Worm (Caenorhabditis elegans) whole organism, late embryonic: Measurements from ENCODE around the gene col-144.
A peak's percentile ranks its signal among the peaks of the same experiment; 100 is the strongest.

Source experiments
- C08G9.2 ChIP-seq: sonication (generic microtip); optimal IDR thresholded peaks from 2 replicates; lab custom pipeline; 2016; ENCODE audit warnings: mild to moderate bottlenecking, missing genetic modification characterization, moderate library complexity, missing compliant biosample characterization
- F13H6.1 ChIP-seq: sonication (generic microtip); optimal IDR thresholded peaks from 2 replicates; lab custom pipeline; 2016; ENCODE audit warnings: missing genetic modification characterization, missing compliant biosample characterization
- K02D7.2 ChIP-seq: sonication (generic microtip); optimal IDR thresholded peaks from 2 replicates; lab custom pipeline; 2017; ENCODE audit warnings: mild to moderate bottlenecking, missing genetic modification characterization, missing compliant biosample characterization
- ahr-1 ChIP-seq: sonication (generic microtip); optimal IDR thresholded peaks from 2 replicates; lab custom pipeline; 2016; ENCODE audit warnings: missing genetic modification characterization, missing compliant biosample characterization
- ceh-14 ChIP-seq: sonication (generic microtip); optimal IDR thresholded peaks from 2 replicates; lab custom pipeline; 2016; ENCODE audit warnings: missing genotype, missing genetic modification characterization, missing compliant biosample characterization
- ceh-18 ChIP-seq: sonication (generic microtip); optimal IDR thresholded peaks from 2 replicates; lab custom pipeline; 2016; ENCODE audit warnings: missing genetic modification characterization, missing compliant biosample characterization
- ceh-2 ChIP-seq: sonication (generic microtip); optimal IDR thresholded peaks from 2 replicates; lab custom pipeline; 2016; ENCODE audit warnings: missing genotype, missing genetic modification characterization, missing compliant biosample characterization
- ceh-22 ChIP-seq: sonication (generic microtip); optimal IDR thresholded peaks from 2 replicates; lab custom pipeline; 2017; ENCODE audit warnings: missing biosample characterization, missing genetic modification characterization
- ceh-31 ChIP-seq: sonication (generic microtip); optimal IDR thresholded peaks from 2 replicates; lab custom pipeline; 2016; ENCODE audit warnings: missing genetic modification characterization, missing compliant biosample characterization
- ceh-34 ChIP-seq: sonication (generic microtip); optimal IDR thresholded peaks from 2 replicates; lab custom pipeline; 2016; ENCODE audit warnings: mild to moderate bottlenecking, missing genetic modification characterization, missing compliant biosample characterization
- ceh-45 ChIP-seq: fragments of 200-800 bp; sonication (Bioruptor generic); IDR thresholded peaks from 2 replicates; pipeline ENCODE4 v1.3.6; 2022; ENCODE audit warnings: missing genetic modification reagents, missing genetic modification characterization, missing compliant biosample characterization
- ceh-6 ChIP-seq: fragments of 200-800 bp; sonication (Bioruptor generic); optimal IDR thresholded peaks from 2 replicates; lab custom pipeline; 2018; ENCODE audit warnings: mild to moderate bottlenecking, missing genetic modification characterization, missing compliant biosample characterization
- ceh-9 ChIP-seq: sonication (generic microtip); optimal IDR thresholded peaks from 2 replicates; lab custom pipeline; 2016; ENCODE audit warnings: mild to moderate bottlenecking, missing genetic modification characterization, inconsistent platforms, missing compliant biosample characterization
- che-1 ChIP-seq: sonication (generic microtip); optimal IDR thresholded peaks from 2 replicates; lab custom pipeline; 2016; ENCODE audit warnings: mild to moderate bottlenecking, missing genetic modification characterization, missing compliant biosample characterization
- elt-4 ChIP-seq: sonication (generic microtip); optimal IDR thresholded peaks from 2 replicates; lab custom pipeline; 2016; ENCODE audit warnings: missing genetic modification characterization, missing compliant biosample characterization
- ets-4 ChIP-seq: sonication (generic microtip); optimal IDR thresholded peaks from 2 replicates; lab custom pipeline; 2016; ENCODE audit warnings: missing genetic modification characterization, missing compliant biosample characterization
- eyg-1 ChIP-seq: sonication (generic microtip); optimal IDR thresholded peaks from 2 replicates; lab custom pipeline; 2016; ENCODE audit warnings: missing genotype, missing genetic modification characterization, missing compliant biosample characterization
- fax-1 ChIP-seq: sonication (generic microtip); optimal IDR thresholded peaks from 2 replicates; lab custom pipeline; 2016; ENCODE audit warnings: missing genotype, missing genetic modification characterization, missing compliant biosample characterization
- fkh-10 ChIP-seq: fragments of 150-350 bp; optimal IDR thresholded peaks from 2 replicates; lab custom pipeline; 2014; ENCODE audit warnings: missing biosample characterization, missing genetic modification reagents, missing genetic modification characterization
- fkh-6 ChIP-seq: sonication (generic microtip); optimal IDR thresholded peaks from 2 replicates; lab custom pipeline; 2016; ENCODE audit warnings: missing genetic modification characterization, missing compliant biosample characterization
- gmeb-2 ChIP-seq: sonication (generic microtip); optimal IDR thresholded peaks from 2 replicates; lab custom pipeline; 2016; ENCODE audit warnings: missing genetic modification characterization, inconsistent platforms, missing compliant biosample characterization
- hlh-13 ChIP-seq: fragments of 200-800 bp; sonication (Bioruptor generic); optimal IDR thresholded peaks from 2 replicates; lab custom pipeline; 2018; ENCODE audit warnings: mild to moderate bottlenecking, missing genetic modification characterization, missing compliant biosample characterization
- hlh-15 ChIP-seq: sonication (generic microtip); optimal IDR thresholded peaks from 2 replicates; lab custom pipeline; 2016; ENCODE audit warnings: missing genetic modification characterization, missing compliant biosample characterization
- hlh-6 ChIP-seq: sonication (generic microtip); optimal IDR thresholded peaks from 2 replicates; lab custom pipeline; 2016; ENCODE audit warnings: missing genotype, missing genetic modification characterization, missing compliant biosample characterization
- hlh-8 ChIP-seq: sonication (generic microtip); optimal IDR thresholded peaks from 2 replicates; lab custom pipeline; 2016; ENCODE audit warnings: missing genotype, missing genetic modification characterization, missing compliant biosample characterization
- lim-6 ChIP-seq: sonication (generic microtip); optimal IDR thresholded peaks from 2 replicates; lab custom pipeline; 2016; ENCODE audit warnings: missing genetic modification characterization, missing compliant biosample characterization
- lin-11 ChIP-seq: fragments of 200-800 bp; sonication (Bioruptor generic); optimal IDR thresholded peaks from 2 replicates; lab custom pipeline; 2018; ENCODE audit warnings: mild to moderate bottlenecking, missing genetic modification characterization, missing compliant biosample characterization
- mec-3 ChIP-seq: sonication (generic microtip); optimal IDR thresholded peaks from 2 replicates; lab custom pipeline; 2016; ENCODE audit warnings: borderline replicate concordance, missing genetic modification characterization, missing compliant biosample characterization
- nfya-1 ChIP-seq: sonication (generic microtip); optimal IDR thresholded peaks from 2 replicates; lab custom pipeline; 2017; ENCODE audit warnings: missing genetic modification characterization, mild to moderate bottlenecking, missing compliant biosample characterization, antibody characterized with exemption, moderate library complexity
- nhr-11 ChIP-seq: fragments of 150-350 bp; optimal IDR thresholded peaks from 2 replicates; lab custom pipeline; 2014; ENCODE audit warnings: missing biosample characterization, missing genetic modification characterization
- nhr-232 ChIP-seq: sonication (generic microtip); optimal IDR thresholded peaks from 2 replicates; lab custom pipeline; 2016; ENCODE audit warnings: missing genetic modification characterization, missing compliant biosample characterization
- npax-4 ChIP-seq: sonication (generic microtip); optimal IDR thresholded peaks from 2 replicates; lab custom pipeline; 2016; ENCODE audit warnings: missing genetic modification characterization, missing compliant biosample characterization
- pag-3 ChIP-seq: sonication (generic microtip); optimal IDR thresholded peaks from 2 replicates; lab custom pipeline; 2016; ENCODE audit warnings: missing compliant biosample characterization, missing genetic modification characterization, borderline replicate concordance
- pat-9 ChIP-seq: fragments of 200-800 bp; sonication (Bioruptor generic); optimal IDR thresholded peaks from 2 replicates; lab custom pipeline; 2018; ENCODE audit warnings: mild to moderate bottlenecking, missing genetic modification characterization, moderate library complexity, missing compliant biosample characterization
- pha-2 ChIP-seq: sonication (generic microtip); optimal IDR thresholded peaks from 2 replicates; lab custom pipeline; 2017; ENCODE audit warnings: mild to moderate bottlenecking, missing genetic modification characterization, missing compliant biosample characterization
- pqm-1 ChIP-seq: sonication (generic microtip); optimal IDR thresholded peaks from 2 replicates; lab custom pipeline; 2016; ENCODE audit warnings: missing genetic modification characterization, missing compliant biosample characterization
- pros-1 ChIP-seq: fragments of 150-350 bp; optimal IDR thresholded peaks from 2 replicates; lab custom pipeline; 2014; ENCODE audit warnings: missing biosample characterization, missing genetic modification reagents, missing genetic modification characterization
- rnt-1 ChIP-seq: sonication (generic microtip); optimal IDR thresholded peaks from 2 replicates; lab custom pipeline; 2016; ENCODE audit warnings: missing genetic modification characterization, missing compliant biosample characterization
- sdc-2 ChIP-seq: sonication (generic microtip); optimal IDR thresholded peaks from 2 replicates; lab custom pipeline; 2016; ENCODE audit warnings: missing genotype, missing genetic modification characterization, missing compliant biosample characterization
- sox-4 ChIP-seq: sonication (generic microtip); optimal IDR thresholded peaks from 2 replicates; lab custom pipeline; 2017; ENCODE audit warnings: mild to moderate bottlenecking, missing genetic modification characterization, inconsistent platforms, missing compliant biosample characterization
- syd-9 ChIP-seq: sonication (generic microtip); optimal IDR thresholded peaks from 2 replicates; lab custom pipeline; 2016; ENCODE audit warnings: mild to moderate bottlenecking, missing genetic modification characterization, moderate library complexity, missing compliant biosample characterization
- tbx-2 ChIP-seq: sonication (generic microtip); optimal IDR thresholded peaks from 2 replicates; lab custom pipeline; 2016; ENCODE audit warnings: missing genetic modification characterization, missing compliant biosample characterization
- tbx-7 ChIP-seq: sonication (generic microtip); optimal IDR thresholded peaks from 2 replicates; lab custom pipeline; 2016; ENCODE audit warnings: missing genotype, missing genetic modification characterization, missing compliant biosample characterization
- unc-42 ChIP-seq: sonication (generic microtip); optimal IDR thresholded peaks from 2 replicates; lab custom pipeline; 2016; ENCODE audit warnings: missing genotype, missing genetic modification characterization, missing compliant biosample characterization
- unc-55 ChIP-seq: sonication (generic microtip); optimal IDR thresholded peaks from 2 replicates; lab custom pipeline; 2017; ENCODE audit warnings: missing biosample characterization, missing genetic modification reagents, missing genetic modification characterization
- unc-86 ChIP-seq: sonication (generic microtip); optimal IDR thresholded peaks from 2 replicates; lab custom pipeline; 2016; ENCODE audit warnings: missing genetic modification characterization, missing compliant biosample characterization

col-144 gene

DNA sequence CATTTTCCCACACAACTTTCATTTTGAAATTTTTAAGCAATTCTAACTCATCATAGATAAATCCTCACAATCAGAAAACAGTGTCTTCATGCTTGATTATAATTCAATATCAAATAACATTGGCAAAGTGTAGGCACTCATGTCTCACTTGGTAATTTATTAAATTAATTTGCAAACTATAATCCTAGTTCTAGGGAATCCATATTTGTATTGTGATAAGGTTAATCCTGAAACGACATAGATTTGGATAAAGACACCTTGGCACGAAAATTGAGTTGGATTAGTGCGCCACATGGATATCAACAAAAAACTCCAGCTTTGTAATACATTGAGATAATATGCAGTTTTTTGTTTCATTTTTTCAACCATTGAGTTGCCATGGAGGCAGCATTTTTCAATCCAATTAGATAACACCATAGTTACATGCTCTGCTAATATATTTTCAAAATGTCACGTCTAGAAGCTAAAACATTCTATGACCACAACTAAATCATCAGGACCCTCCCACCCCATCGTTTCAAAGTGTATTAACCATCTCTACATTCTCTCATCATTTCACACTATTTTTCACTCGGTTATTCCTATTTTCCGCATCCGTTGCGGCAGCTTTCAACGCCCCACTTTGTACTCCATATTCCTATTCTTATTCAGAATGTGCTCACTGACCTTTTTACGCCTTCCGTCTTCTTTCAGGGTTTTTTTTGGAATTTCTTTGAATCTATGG, 23.4 kb upstream of the col-144 start:
- TF ChIP-seq K02D7.2 (no peak), unc-42 (tag; lab: Kevin White, UChicago) (peak; percentile 64)

DNA sequence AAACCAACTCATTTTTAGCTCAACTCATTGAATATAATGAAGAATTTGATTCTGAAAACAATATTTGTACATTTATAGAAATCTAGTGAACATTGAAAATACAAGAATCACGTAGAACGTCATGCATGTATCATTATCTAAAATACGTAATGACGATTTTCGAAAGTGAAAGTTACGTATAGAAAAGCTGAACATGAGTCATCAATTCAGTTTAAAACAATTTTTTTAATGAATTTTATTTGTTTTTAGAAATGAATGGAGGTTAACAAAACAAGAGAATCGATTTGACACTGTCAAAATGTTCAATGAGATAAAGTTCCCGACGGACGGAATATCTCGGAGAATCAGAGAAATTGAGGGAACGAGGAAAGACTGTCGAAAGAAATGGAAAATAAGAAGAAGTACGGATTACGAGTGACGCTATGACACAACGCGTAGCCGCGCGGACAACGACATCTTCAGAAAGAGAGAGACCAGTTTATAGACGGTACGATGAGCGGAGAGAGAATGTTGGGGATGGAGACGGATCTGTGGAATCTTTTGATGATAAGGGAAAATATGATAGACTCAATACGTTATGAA, 21.3 kb upstream of the col-144 start, which contains the start of gene ptr-1:
ptr-1 (minus strand) TSS at position 51 of the 582 bp plus-strand sequence.
- TF ChIP-seq unc-55 (GFP tag; lab: Kevin White, UChicago) (no peak), mec-3 (tag; lab: Kevin White, UChicago) (no peak), unc-86 (tag; lab: Kevin White, UChicago) (no peak), lin-11 (tag; lab: Kevin White, UChicago) (no peak), pag-3 (tag; lab: Kevin White, UChicago) (no peak), ceh-14 (tag; lab: Kevin White, UChicago) (no peak), npax-4 (no peak), nfya-1 (no peak), ceh-9 (tag; lab: Kevin White, UChicago) (no peak), hlh-8 (tag; lab: Kevin White, UChicago) (no peak), elt-4 (tag; lab: Kevin White, UChicago) (no peak)
- TF ChIP-seq, all 69 proteins: peak for 0

- TF ChIP-seq ceh-18 (tag; lab: Kevin White, UChicago) (peak; percentile 55), elt-4 (tag; lab: Kevin White, UChicago) (no peak), lim-6 (tag; lab: Kevin White, UChicago) (no peak), ceh-31 (tag; lab: Kevin White, UChicago) (no peak), pat-9 (tag; lab: Kevin White, UChicago) (peak; percentile 60), fkh-6 (tag; lab: Kevin White, UChicago) (peak; percentile 42), nhr-232 (peak; percentile 26), ceh-22 (tag; lab: Kevin White, UChicago) (no peak), ets-4 (tag; lab: Kevin White, UChicago) (no peak), nfya-1 (peak; percentile 76), tbx-7 (tag; lab: Kevin White, UChicago) (no peak), tbx-2 (tag; lab: Kevin White, UChicago) (peak; percentile 75), sdc-2 (tag; lab: Kevin White, UChicago) (peak; percentile 41), fkh-10 (GFP tag; lab: Kevin White, UChicago) (no peak), hlh-15 (no peak), ceh-34 (tag; lab: Kevin White, UChicago) (peak; percentile 82), npax-4 (peak; percentile 10), hlh-13 (GFP tag; lab: Kevin White, UChicago) (no peak), hlh-6 (tag; lab: Kevin White, UChicago) (no peak), ceh-6 (GFP tag; lab: Kevin White, UChicago) (peak; percentile 7), nhr-11 (no peak), che-1 (tag; lab: Kevin White, UChicago) (peak; percentile 29), gmeb-2 (tag; lab: Kevin White, UChicago) (peak; percentile 35), eyg-1 (peak; percentile 13), pros-1 (tag; lab: Kevin White, UChicago) (no peak), F13H6.1 (tag; lab: Kevin White, UChicago) (peak; percentile 22), unc-55 (GFP tag; lab: Kevin White, UChicago) (no peak), ceh-9 (tag; lab: Kevin White, UChicago) (no peak), C08G9.2 (tag; lab: Kevin White, UChicago) (peak; percentile 3), pha-2 (tag; lab: Kevin White, UChicago) (no peak), ceh-14 (tag; lab: Kevin White, UChicago) (peak; percentile 55), pqm-1 (tag; lab: Kevin White, UChicago) (no peak), ceh-45 (GFP tag; lab: Robert Waterston, UW) (no peak), syd-9 (peak; percentile 52), rnt-1 (tag; lab: Kevin White, UChicago) (peak; percentile 41), ahr-1 (tag; lab: Kevin White, UChicago) (no peak), sox-4 (tag; lab: Kevin White, UChicago) (peak; percentile 40), ceh-2 (tag; lab: Kevin White, UChicago) (peak; percentile 34), fax-1 (no peak), unc-86 (tag; lab: Kevin White, UChicago) (no peak)
These were observed 14.9 kb upstream of the col-144 start, which contains the start of gene spas-1 for ce11 chrV:9175218-9175837. TSS of gene spas-1 (plus strand) at chrV:9175789.
